Fruit fly (Drosophila melanogaster) whole organism, larva: ENCODE results near the gene CG13405.

Source experiments
- noc ChIP-seq: fragments of 200-800 bp; sonication (Bioruptor generic); optimal IDR thresholded peaks from 3 replicates; lab custom pipeline; 2019; ENCODE audit warnings: missing biosample characterization, mild to moderate bottlenecking, missing genetic modification characterization, moderate library complexity

The CG13405 gene

dm6 chr3L:29658-30262 lies 45.4 kb downstream of the CG13405 start:
- TF ChIP-seq noc (tag; lab: Kevin White, UChicago), result no peak

dm6 chr3L:26690-27271 lies 48.4 kb downstream of the CG13405 start:
- TF ChIP-seq noc (tag; lab: Kevin White, UChicago), result no peak

- TF ChIP-seq noc (tag; lab: Kevin White, UChicago), result no peak
Measured at dm6 chr3L:25950-26349, 49.2 kb downstream of the CG13405 start.
